Worm (Caenorhabditis elegans): Measurements from ENCODE around the gene Y2H9A.4.

DNA sequence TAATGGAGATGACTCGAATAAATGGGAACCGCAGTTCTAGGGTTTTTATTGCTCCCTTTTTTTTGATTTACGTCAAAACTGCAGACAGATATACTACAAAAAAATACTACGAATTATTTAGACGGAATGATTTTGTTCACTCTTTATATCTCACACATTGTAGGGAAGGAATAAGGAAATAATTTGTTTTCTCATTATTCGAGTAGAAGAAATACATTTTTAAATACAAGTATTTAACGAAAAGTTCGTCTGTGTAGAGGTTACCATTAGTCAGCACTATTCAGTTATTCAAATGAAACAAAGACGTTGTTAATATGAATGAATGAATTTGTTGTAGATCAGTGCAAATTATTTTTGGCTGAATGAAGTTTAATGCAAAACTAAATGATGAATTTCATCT lies 18.9 kb upstream of the Y2H9A.4 start, which contains the start of gene srd-18:
- TF ChIP-seq nfya-1 (tag; optimal IDR thresholded peaks at IDR 0.05; ENCODE audit: insufficient read depth), result no peak
- no peak for TF ChIP-seq mdl-1 (tag; optimal IDR thresholded peaks at IDR 0.05)
- TF ChIP-seq ztf-11 (tag; optimal IDR thresholded peaks at IDR 0.05), result no peak
- no peak for TF ChIP-seq elt-2 (tag; optimal IDR thresholded peaks at IDR 0.05)
- TF ChIP-seq nhr-76 (tag; optimal IDR thresholded peaks at IDR 0.05), result no peak
- no peak for TF ChIP-seq jun-1 (tag; optimal IDR thresholded peaks at IDR 0.05)
- no peak for TF ChIP-seq ztf-4 (tag; optimal IDR thresholded peaks at IDR 0.05)
- TF ChIP-seq nhr-12 (tag; optimal IDR thresholded peaks at IDR 0.05), result no peak
- TF ChIP-seq skn-1 (tag; optimal IDR thresholded peaks at IDR 0.05), result no peak
- TF ChIP-seq pha-4 (tag; optimal IDR thresholded peaks at IDR 0.05), result no peak
- no peak for TF ChIP-seq pqm-1 (tag; optimal IDR thresholded peaks at IDR 0.05)

Data from whole organism, L3 larva.